Worm (Caenorhabditis elegans): ENCODE measurements around the gene col-126.

DNA sequence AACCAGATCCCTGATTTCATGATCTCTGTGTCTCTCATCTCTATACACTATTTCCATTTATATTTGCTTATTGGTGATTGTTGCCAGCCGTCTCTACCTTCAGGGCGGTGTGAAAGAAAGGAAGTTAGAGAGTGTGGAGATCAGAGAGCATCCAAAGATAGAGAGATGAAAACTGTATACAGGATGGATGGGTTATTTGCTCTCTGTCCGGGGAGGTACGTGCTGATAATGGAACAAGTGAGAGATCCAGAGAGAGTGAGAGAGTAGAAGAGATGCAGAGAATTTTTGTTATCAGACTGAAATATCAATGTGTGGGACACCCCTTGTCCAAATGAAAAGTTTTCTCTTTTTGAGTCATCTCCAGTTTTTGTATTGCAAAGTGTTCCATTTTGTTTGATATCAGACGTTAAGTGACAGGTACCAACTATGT is 20.9 kb downstream of the col-126 start:
- no peak for TF ChIP-seq elt-3 (tag; optimal IDR thresholded peaks at IDR 0.05)
- peak in 1 of 3 experiments; percentile 1 for TF ChIP-seq ceh-82 (tag; optimal IDR thresholded peaks at IDR 0.05)
- TF ChIP-seq mef-2 (tag; optimal IDR thresholded peaks at IDR 0.05): no peak
- TF ChIP-seq C16A3.4 (tag; optimal IDR thresholded peaks at IDR 0.05): no peak
- TF ChIP-seq pag-3 (tag; optimal IDR thresholded peaks at IDR 0.05; ENCODE audit: borderline replicate concordance, insufficient read depth): no peak
- TF ChIP-seq lin-13 (GFP tag; optimal IDR thresholded peaks at IDR 0.05): no peak
- TF ChIP-seq lin-35 (GFP tag; optimal IDR thresholded peaks at IDR 0.05): peak in 1 of 2 experiments; percentile 48
- TF ChIP-seq zag-1 (tag; optimal IDR thresholded peaks at IDR 0.05): no peak
- TF ChIP-seq ama-1 (optimal IDR thresholded peaks at IDR 0.05): no peak
- no peak for TF ChIP-seq nhr-76 (tag; optimal IDR thresholded peaks at IDR 0.05)
